Worm (Caenorhabditis elegans): ENCODE measurements around the gene F36H1.3.

F36H1.3 gene

DNA sequence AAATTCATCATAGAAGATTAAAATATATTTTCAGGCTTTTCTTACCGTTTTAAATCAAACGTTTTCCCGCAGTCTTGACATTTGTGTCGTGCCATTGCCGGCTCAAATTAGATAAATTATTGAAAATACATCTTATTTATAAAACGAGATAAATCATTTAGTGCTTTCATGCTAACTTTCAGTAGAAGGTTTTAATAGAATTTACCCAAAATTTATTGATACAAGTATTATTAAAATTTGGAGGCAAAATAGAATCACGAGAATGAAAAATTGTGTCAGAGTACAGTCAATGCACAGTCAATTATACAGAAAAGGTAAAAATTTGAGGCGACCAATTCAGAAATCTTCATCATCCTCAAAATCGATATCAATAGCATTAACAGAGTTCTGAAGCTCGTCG is 28.6 kb downstream of the F36H1.3 start, which contains the start of gene Y5F2A.4:
Gene Y5F2A.4, minus strand, starts transcription at position 101 of the 400 bp plus-strand sequence.
- no peak for TF ChIP-seq unc-62 (GFP tag; optimal IDR thresholded peaks at IDR 0.05)

DNA sequence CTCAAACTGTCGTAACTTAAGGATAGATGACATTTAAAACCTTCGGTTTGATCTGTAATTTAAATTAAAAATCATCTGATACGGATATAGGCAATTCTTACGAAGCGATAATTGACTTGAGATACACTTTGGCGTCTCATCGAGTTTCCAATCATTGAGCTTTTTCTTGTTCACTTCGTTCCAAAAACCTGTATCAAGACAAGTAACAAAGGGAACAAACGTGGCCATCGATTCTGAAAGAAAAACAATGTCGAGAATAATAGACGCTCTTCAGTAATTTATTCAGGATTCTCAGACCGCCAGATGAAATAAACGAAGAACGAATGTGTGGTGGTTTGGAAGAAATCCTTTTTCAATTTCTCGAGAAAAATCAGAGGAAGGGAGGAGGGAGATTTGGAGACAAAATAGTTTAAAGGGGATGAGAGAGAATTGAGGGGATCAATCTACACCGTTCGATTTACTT is 30.9 kb downstream of the F36H1.3 start, which contains the start of gene atg-7:
Gene atg-7, minus strand, starts transcription at position 233 of the 463 bp plus-strand sequence.
- TF ChIP-seq unc-62 (GFP tag; optimal IDR thresholded peaks at IDR 0.05) = no peak

DNA sequence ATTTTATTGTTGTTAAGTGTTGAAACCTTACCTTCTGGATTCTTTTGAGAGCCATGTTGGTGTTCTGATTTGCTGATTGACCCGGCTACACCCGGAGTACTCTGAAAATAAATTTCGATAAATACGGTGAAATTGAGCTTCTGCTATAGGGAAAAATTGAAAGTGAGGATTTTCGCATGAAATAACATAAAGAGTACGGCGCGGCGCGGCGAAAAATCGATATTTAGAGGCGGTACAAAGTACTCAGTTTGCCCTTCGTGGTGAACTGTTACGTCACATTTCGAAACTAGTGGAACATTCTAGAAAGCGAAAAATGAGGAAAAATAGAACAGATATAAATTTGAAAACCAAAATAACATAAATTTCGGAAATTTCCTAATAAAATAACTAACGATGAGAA is 32.2 kb downstream of the F36H1.3 start, which contains the start of gene let-70:
Gene let-70, minus strand, starts transcription at position 101 of the 400 bp plus-strand sequence.
- TF ChIP-seq unc-62 (GFP tag; optimal IDR thresholded peaks at IDR 0.05) = no peak

DNA sequence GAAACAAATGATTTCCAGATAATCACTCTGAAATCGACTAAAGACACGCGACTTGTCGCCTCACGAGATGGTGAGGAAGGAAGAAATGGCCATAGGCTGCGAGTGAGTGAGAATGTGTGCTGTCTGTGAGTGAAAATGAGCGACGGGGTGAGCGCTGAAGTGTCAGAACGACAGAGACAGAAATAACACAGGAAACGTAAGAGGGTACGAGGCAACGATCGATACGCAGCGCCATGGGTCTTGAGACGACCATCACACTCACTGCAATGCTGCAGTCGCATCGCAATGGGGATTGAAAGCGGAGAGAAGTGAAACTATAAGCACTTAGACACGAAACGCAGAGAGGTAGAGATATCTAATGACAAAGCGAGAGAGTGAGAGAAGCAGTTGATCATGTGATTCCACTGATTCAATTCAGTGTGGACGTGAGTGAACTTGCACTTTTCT is 32.9 kb downstream of the F36H1.3 start:
- TF ChIP-seq unc-62 (GFP tag; optimal IDR thresholded peaks at IDR 0.05) = no peak

DNA sequence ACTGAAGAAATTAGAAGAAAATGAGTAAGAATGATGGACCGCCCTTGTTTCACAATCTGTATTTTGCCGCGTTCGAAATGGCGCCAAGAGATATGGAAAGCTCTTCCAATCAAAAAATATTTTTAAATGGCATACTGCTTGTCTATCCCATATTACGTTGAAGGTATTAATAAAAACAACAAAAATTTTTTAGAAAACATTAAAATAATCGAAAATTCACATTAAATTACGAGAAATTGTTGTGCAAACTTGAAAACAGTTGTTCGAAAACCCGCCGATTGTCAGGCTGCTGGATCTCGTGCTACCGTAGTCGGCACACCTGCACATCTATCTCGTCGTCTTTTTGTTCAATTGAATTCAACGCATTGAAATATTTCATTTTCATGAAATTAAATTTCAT is 33.7 kb downstream of the F36H1.3 start, which contains the start of gene klc-1:
Gene klc-1, plus strand, starts transcription at position 127 of the 400 bp plus-strand sequence.
- no peak for TF ChIP-seq unc-62 (GFP tag; optimal IDR thresholded peaks at IDR 0.05)

DNA sequence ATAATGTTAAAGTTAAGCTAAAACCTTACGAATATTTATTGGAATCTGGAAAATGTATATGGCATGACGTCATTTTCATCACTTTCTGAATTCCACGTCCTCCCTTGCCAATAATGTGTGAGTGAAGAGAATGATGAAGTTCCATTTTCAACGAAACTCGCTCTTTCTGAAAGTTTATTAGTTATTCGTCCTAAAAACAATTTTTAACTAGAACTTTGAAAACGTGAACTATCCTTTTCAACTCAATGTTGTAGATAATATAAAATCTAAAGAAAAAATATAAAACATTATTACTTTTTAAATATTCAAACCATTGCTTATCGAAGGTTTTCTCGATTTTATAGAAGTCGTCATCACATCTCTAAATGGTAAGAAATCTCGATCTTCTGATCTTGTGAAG is 39.6 kb downstream of the F36H1.3 start, which contains the start of gene M7.7:
Gene M7.7, plus strand, starts transcription at position 301 of the 400 bp plus-strand sequence.
- no peak for TF ChIP-seq unc-62 (GFP tag; optimal IDR thresholded peaks at IDR 0.05)

DNA sequence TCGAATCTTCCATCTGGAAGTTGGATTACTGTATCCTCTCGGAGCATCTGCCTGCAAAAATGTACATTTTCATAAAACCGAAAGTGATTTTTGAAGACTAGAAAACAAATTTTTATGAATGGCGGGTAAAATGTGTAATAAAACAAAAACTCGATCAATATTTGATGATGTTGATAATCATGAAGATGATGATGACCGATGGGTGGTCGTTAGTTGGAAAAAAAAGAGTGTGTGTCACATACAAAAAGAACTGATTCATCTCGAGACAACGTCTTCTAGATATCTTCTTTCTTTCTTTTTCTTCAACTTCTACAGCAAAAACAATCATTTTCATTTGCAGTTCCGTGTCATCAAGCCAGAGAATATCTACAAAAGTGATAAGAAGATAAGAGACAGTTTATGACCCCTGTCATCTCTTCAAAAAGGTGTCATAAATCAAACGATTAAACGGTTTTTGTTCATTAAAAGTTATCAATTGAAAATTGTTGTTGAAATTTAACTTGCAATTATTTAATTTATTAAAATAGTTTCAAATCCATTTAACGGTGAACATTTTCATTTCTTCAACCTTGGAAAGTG is 42.7 kb downstream of the F36H1.3 start, which contains the start of gene bcc-1:
Gene bcc-1, minus strand, starts transcription at position 51 of the 579 bp plus-strand sequence.
- TF ChIP-seq unc-62 (GFP tag; optimal IDR thresholded peaks at IDR 0.05) = no peak

DNA sequence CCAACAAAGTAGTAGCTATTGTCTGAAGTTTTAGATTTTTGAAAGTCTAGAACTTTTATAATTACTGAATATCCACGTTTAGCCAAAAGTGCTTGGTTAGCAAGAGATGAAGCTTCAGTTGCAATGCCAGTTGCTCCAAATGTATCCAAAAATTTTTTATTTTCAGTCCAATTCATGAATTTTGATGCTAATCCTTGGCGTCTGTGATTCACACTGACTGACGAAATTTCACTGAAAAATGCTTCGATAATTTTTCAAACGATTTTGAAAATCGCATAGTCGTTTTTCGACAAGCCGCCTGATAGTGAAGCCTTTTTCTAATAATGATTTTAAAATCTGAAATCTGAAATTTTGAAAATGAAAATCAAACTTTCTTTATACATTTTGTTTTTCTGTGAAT is 44.1 kb downstream of the F36H1.3 start:
- no peak for TF ChIP-seq unc-62 (GFP tag; optimal IDR thresholded peaks at IDR 0.05)

- TF ChIP-seq unc-62 (GFP tag; optimal IDR thresholded peaks at IDR 0.05) = no peak
These were observed 45.0 kb downstream of the F36H1.3 start, which contains the start of gene M7.8 for ce11 chrIV:11094974-11095373. Gene M7.8, minus strand, starts transcription at chrIV:11095085.

DNA sequence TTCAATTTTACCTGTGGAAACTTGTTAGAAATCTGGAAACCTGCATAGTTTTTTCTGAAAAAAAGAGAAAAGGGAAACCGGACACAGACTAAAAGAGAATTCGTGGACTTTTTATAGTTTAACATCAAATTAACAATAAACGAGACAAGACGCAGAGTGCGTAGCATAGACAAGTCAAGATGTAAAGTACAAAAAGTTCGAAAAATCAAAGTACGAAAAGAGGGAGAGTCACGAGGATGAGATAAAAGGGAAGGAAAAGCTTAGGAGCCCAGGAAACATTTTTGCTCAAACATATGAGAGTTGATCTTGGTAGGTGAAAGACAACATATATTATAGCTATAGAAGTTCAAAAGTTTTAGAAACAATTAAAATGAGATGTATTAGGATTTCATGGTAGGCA is 47.9 kb downstream of the F36H1.3 start, which contains the start of gene M7.12:
Gene M7.12, minus strand, starts transcription at position 188 of the 400 bp plus-strand sequence.
- TF ChIP-seq unc-62 (GFP tag; optimal IDR thresholded peaks at IDR 0.05) = no peak

DNA sequence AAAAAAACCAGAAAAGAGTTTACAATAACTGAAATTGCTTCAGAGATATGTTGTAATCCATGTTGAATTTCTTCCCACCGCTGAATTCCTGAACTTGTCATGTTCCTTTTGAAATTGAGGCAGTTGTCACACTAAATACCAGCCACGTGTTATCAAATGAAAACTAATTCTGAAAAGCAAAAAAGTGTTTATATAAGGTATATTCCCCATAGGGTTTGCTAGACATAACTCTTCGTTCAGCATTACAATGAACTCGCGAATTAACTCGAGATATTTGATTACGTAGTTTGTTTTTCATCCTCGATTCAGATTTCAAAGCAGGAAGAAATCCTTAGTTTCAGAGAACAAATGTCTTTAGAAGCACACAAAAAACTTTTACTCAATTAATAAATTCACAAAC is 50.3 kb downstream of the F36H1.3 start, which contains the start of gene str-3:
Gene str-3, minus strand, starts transcription at position 101 of the 400 bp plus-strand sequence.
- no peak for TF ChIP-seq unc-62 (GFP tag; optimal IDR thresholded peaks at IDR 0.05)

- no peak for TF ChIP-seq unc-62 (GFP tag; optimal IDR thresholded peaks at IDR 0.05)
These were observed 51.5 kb downstream of the F36H1.3 start, which contains the start of gene srlf-18 for ce11 chrIV:11101383-11101782. Gene srlf-18, minus strand, starts transcription at chrIV:11101483.

Measured in whole organism, dauer.